Worm (Caenorhabditis elegans) whole organism, L3 larva: ENCODE results near the gene srt-56.

Experiments used
- R02D3.7 ChIP-seq: fragments of 150-350 bp; optimal IDR thresholded peaks from 2 replicates; lab custom pipeline; 2014; ENCODE audit warnings: missing biosample characterization, missing genetic modification characterization
- ama-1 ChIP-seq: fragments of 150-350 bp; optimal IDR thresholded peaks from 2 replicates; lab custom pipeline; 2018
- ceh-16 ChIP-seq: sonication (generic microtip); optimal IDR thresholded peaks from 2 replicates; lab custom pipeline; 2017; ENCODE audit warnings: missing biosample characterization, missing genetic modification characterization
- ceh-28 ChIP-seq: fragments of 150-350 bp; optimal IDR thresholded peaks from 2 replicates; lab custom pipeline; 2014; ENCODE audit warnings: missing biosample characterization, missing genetic modification reagents, missing genetic modification characterization
- ceh-9 ChIP-seq: sonication (generic microtip); optimal IDR thresholded peaks from 2 replicates; lab custom pipeline; 2018; ENCODE audit warnings: missing biosample characterization, missing genetic modification characterization
- daf-12 ChIP-seq: fragments of 150-350 bp; optimal IDR thresholded peaks from 2 replicates; lab custom pipeline; 2014; ENCODE audit warnings: missing biosample characterization, missing genetic modification reagents, missing genetic modification characterization
- egl-27 ChIP-seq: sonication (generic microtip); optimal IDR thresholded peaks from 4 replicates; lab custom pipeline; 2017; ENCODE audit warnings: missing biosample characterization, missing genetic modification reagents, missing genetic modification characterization
- egl-5 ChIP-seq: fragments of 150-350 bp; optimal IDR thresholded peaks from 2 replicates; lab custom pipeline; 2017; ENCODE audit warnings: missing biosample characterization, missing genetic modification reagents, missing genetic modification characterization, inconsistent platforms
- elt-1 ChIP-seq: fragments of 150-350 bp; optimal IDR thresholded peaks from 2 replicates; lab custom pipeline; 2014; ENCODE audit warnings: missing biosample characterization, missing genetic modification characterization
- elt-3 ChIP-seq, 3 experiments: fragments of 150-350 bp in 1 of 3; sonication (generic microtip) in 2 of 3; optimal IDR thresholded peaks; 2 replicates in 2 of 3; 4 replicates in 1 of 3; lab custom pipeline; 2014 to 2017; ENCODE audit warnings: missing biosample characterization in 3 of 3, missing genetic modification characterization in 3 of 3
- eor-1 ChIP-seq, 2 experiments: fragments of 150-350 bp; optimal IDR thresholded peaks; 2 replicates each; lab custom pipeline; 2014 to 2018; ENCODE audit warnings: missing biosample characterization in 2 of 2, missing genetic modification characterization in 2 of 2
- fkh-10 ChIP-seq: sonication (generic microtip); optimal IDR thresholded peaks from 2 replicates; lab custom pipeline; 2017; ENCODE audit warnings: missing biosample characterization, missing genetic modification reagents, missing genetic modification characterization
- fos-1 ChIP-seq: fragments of 150-350 bp; optimal IDR thresholded peaks from 2 replicates; lab custom pipeline; 2014; ENCODE audit warnings: missing biosample characterization, missing genetic modification characterization
- hmg-11 ChIP-seq: sonication (generic microtip); optimal IDR thresholded peaks from 2 replicates; lab custom pipeline; 2016; ENCODE audit warnings: missing genetic modification characterization, missing compliant biosample characterization
- jun-1 ChIP-seq: fragments of 150-350 bp; optimal IDR thresholded peaks from 2 replicates; lab custom pipeline; 2014; ENCODE audit warnings: missing biosample characterization, missing genetic modification reagents, missing genetic modification characterization
- lin-39 ChIP-seq: fragments of 150-350 bp; optimal IDR thresholded peaks from 2 replicates; lab custom pipeline; 2018; ENCODE audit warnings: missing biosample characterization, missing genetic modification reagents, missing genetic modification characterization
- lsy-12 ChIP-seq: sonication (generic microtip); optimal IDR thresholded peaks from 2 replicates; lab custom pipeline; 2016; ENCODE audit warnings: mild to moderate bottlenecking, missing genetic modification characterization, missing compliant biosample characterization
- mdl-1 ChIP-seq: fragments of 150-350 bp; optimal IDR thresholded peaks from 2 replicates; lab custom pipeline; 2014; ENCODE audit warnings: missing biosample characterization, missing genetic modification characterization
- mml-1 ChIP-seq: fragments of 150-350 bp; sonication (generic microtip); optimal IDR thresholded peaks from 3 replicates; lab custom pipeline; 2014; ENCODE audit warnings: missing biosample characterization, missing genetic modification characterization
- nhr-12 ChIP-seq: fragments of 150-350 bp; optimal IDR thresholded peaks from 2 replicates; lab custom pipeline; 2014; ENCODE audit warnings: missing biosample characterization, missing genetic modification characterization
- nhr-237 ChIP-seq: fragments of 150-350 bp; optimal IDR thresholded peaks from 2 replicates; lab custom pipeline; 2014; ENCODE audit warnings: missing biosample characterization, missing genetic modification characterization
- nhr-25 ChIP-seq: sonication (generic microtip); optimal IDR thresholded peaks from 2 replicates; lab custom pipeline; 2017; ENCODE audit warnings: missing biosample characterization, missing genetic modification characterization
- nhr-28 ChIP-seq: fragments of 150-350 bp; optimal IDR thresholded peaks from 2 replicates; lab custom pipeline; 2014; ENCODE audit warnings: missing biosample characterization, missing genetic modification characterization
- nhr-76 ChIP-seq: fragments of 150-350 bp; sonication (generic microtip); optimal IDR thresholded peaks from 5 replicates; lab custom pipeline; 2014; ENCODE audit warnings: missing biosample characterization, missing genetic modification characterization
- pha-4 ChIP-seq: fragments of 150-350 bp; optimal IDR thresholded peaks from 2 replicates; lab custom pipeline; 2014; ENCODE audit warnings: missing biosample characterization, missing genetic modification reagents, missing genetic modification characterization
- sea-2 ChIP-seq: fragments of 150-350 bp; sonication (generic microtip); optimal IDR thresholded peaks from 4 replicates; lab custom pipeline; 2014; ENCODE audit warnings: missing biosample characterization, missing genetic modification reagents, missing genetic modification characterization
- skn-1 ChIP-seq: fragments of 150-350 bp; optimal IDR thresholded peaks from 2 replicates; lab custom pipeline; 2014; ENCODE audit warnings: missing biosample characterization, missing genetic modification characterization
- snpc-4 ChIP-seq: fragments of 150-350 bp; optimal IDR thresholded peaks from 2 replicates; lab custom pipeline; 2014; ENCODE audit warnings: missing biosample characterization, missing genetic modification characterization
- tbx-2 ChIP-seq: sonication (generic microtip); optimal IDR thresholded peaks from 2 replicates; lab custom pipeline; 2016; ENCODE audit warnings: mild to moderate bottlenecking, missing genetic modification characterization, missing compliant biosample characterization
- unc-39 ChIP-seq: sonication (generic microtip); optimal IDR thresholded peaks from 4 replicates; lab custom pipeline; 2017; ENCODE audit warnings: missing biosample characterization, missing genetic modification characterization
- unc-62 ChIP-seq: fragments of 150-350 bp; sonication (generic microtip); optimal IDR thresholded peaks from 4 replicates; lab custom pipeline; 2014; ENCODE audit warnings: missing biosample characterization, missing genetic modification reagents, missing genetic modification characterization
- zag-1 ChIP-seq: fragments of 150-350 bp; optimal IDR thresholded peaks from 2 replicates; lab custom pipeline; 2014; ENCODE audit warnings: missing biosample characterization, missing genetic modification characterization
- ztf-11 ChIP-seq: fragments of 150-350 bp; optimal IDR thresholded peaks from 2 replicates; lab custom pipeline; 2014; ENCODE audit warnings: missing biosample characterization, missing genetic modification characterization

srt-56 gene

DNA sequence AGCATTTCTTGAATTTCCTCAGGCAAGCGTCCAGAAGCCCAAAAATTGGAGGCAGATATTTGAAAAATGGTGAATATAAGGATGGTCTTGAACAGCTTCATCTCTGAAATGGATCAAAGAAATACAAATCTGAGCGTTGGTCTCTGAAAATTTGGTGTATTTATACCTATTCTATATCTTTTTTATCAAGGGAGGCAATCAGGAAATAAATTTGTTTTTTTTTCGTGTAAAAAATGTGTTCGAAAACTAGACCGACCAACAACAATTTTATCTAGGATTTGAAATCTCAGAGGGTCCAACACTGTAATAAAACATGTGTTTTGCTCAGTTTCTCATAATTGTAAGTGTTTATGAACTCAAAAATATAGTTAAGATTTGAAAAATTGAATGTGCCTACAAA, at the start of gene srt-56:
Gene srt-56, minus strand, starts transcription at position 101 of the 400 bp plus-strand sequence.
- TF ChIP-seq ama-1 = no peak
- no peak for TF ChIP-seq nhr-28 (tag; lab: Kevin White, UChicago)
- no peak for TF ChIP-seq hmg-11 (tag; lab: Kevin White, UChicago)
- TF ChIP-seq, all 47 proteins: peak for 0

DNA sequence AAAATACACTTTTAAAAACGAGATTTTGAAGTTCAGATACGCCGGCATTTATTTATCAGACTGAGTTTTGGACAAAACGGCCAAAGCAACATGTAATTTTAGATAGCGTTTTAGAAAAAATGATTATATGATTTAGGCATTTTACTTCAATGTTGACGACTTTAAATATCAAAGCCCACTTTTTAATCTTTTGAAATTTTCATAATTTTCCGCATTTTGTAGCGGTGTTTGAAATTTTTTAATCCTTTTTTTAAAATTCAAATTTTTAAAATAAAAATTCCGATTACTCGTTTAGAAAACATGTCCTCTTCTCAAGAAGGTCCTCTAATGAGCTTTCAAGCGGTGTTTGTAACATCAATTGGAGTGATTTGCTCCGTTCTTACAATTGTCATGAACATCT, 48.2 kb upstream of the srt-56 start, which contains the start of gene srbc-6:
Gene srbc-6, plus strand, starts transcription at position 301 of the 400 bp plus-strand sequence.
- TF ChIP-seq ceh-28 (tag; lab: Kevin White, UChicago) = no peak
- TF ChIP-seq unc-39 = no peak
- TF ChIP-seq jun-1 (tag; lab: Kevin White, UChicago) = no peak

DNA sequence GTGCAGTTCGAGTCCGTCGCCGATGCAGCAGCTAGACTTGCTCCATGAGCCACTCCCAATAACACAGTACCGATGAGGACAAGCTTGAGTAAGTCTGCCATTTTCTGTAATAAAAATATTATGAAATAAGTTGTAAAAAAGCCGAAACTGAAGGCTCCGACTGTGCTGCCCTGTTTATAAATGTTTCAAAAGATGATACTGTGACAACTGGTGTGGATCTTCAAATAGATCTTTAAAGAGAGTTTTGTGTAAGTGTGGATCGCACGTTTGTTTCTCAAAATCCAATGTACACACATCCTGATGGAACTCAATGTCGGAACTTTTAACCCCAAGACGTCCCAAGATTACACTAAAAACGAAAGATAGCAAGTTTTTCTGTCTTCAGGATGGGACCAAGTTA, 47.0 kb upstream of the srt-56 start, which contains the start of gene C36C5.15:
Gene C36C5.15, minus strand, starts transcription at position 101 of the 400 bp plus-strand sequence.
- TF ChIP-seq egl-27 (no peak), eor-1 (tag; optimal IDR thresholded peaks at IDR 0.05; lab: Kevin White, UChicago) (no peak), nhr-76 (no peak), nhr-25 (no peak), skn-1 (tag; lab: Kevin White, UChicago) (no peak), daf-12 (tag; lab: Kevin White, UChicago) (no peak), fkh-10 (GFP tag; lab: Kevin White, UChicago) (no peak), ztf-11 (tag; lab: Kevin White, UChicago) (no peak), unc-62 (GFP tag; lab: Kevin White, UChicago) (no peak), sea-2 (GFP tag; lab: Kevin White, UChicago) (no peak), egl-5 (tag; lab: Kevin White, UChicago) (no peak), mml-1 (tag; lab: Kevin White, UChicago) (no peak), snpc-4 (no peak), ceh-16 (no peak), ceh-9 (tag; lab: Kevin White, UChicago) (no peak), hmg-11 (tag; lab: Kevin White, UChicago) (no peak), lsy-12 (tag; lab: Kevin White, UChicago) (no peak)

DNA sequence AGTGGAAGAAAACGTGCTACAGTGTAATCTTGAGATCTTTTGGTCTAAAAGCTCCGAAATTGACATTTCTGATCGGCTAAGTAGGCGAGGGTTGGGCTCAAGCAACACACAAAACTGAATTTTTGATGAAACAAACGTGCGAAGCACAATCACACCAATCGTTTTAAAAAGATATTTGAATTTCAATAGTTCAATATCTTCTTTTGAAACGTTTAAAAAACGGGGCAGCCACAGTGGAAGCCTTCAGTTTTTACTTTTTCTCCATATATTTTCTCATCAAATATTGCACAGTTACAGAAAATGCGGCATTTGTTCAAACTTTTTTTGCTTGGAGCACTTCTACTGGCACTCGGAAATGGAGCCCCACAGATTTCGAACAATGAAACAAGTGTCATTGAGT, 44.6 kb upstream of the srt-56 start, which contains the start of gene C36C5.4:
Gene C36C5.4, plus strand, starts transcription at position 301 of the 400 bp plus-strand sequence.
- TF ChIP-seq fos-1 (tag; lab: Kevin White, UChicago) (no peak), mdl-1 (tag; lab: Kevin White, UChicago) (no peak), elt-3 (tag; optimal IDR thresholded peaks at IDR 0.05; lab: Kevin White, UChicago) (no peak), nhr-76 (no peak), eor-1 (tag; optimal IDR thresholded peaks at IDR 0.05; lab: Kevin White, UChicago) (no peak), unc-39 (no peak), mml-1 (tag; lab: Kevin White, UChicago) (no peak), zag-1 (tag; lab: Kevin White, UChicago) (no peak), lin-39 (tag; lab: Kevin White, UChicago) (no peak), snpc-4 (no peak), nhr-12 (tag; lab: Kevin White, UChicago) (no peak), ztf-11 (tag; lab: Kevin White, UChicago) (no peak), egl-5 (tag; lab: Kevin White, UChicago) (no peak), tbx-2 (tag; lab: Kevin White, UChicago) (no peak), R02D3.7 (tag; lab: Kevin White, UChicago) (no peak), elt-1 (tag; lab: Kevin White, UChicago) (no peak), daf-12 (tag; lab: Kevin White, UChicago) (no peak)

DNA sequence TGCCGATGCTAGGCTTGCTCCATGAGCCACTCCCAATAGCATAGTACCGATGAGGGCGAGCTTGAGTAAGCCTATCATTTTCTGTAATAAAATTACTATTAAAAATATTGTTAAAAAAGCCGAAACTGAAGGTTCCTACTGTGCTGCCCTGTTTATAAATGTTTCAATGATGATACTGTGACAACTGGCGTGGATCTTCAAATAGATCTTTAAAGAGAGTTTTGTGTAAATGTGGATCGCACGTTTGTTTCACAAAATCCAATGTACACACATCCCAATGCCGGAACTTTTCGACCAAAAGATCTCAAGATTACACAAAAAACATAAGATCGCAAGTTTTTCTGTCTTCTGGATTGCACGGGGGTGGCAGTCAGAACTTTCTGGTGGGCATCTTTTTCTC, 43.8 kb upstream of the srt-56 start, which contains the start of gene C36C5.14:
Gene C36C5.14, minus strand, starts transcription at position 101 of the 400 bp plus-strand sequence.
- TF ChIP-seq daf-12 (tag; lab: Kevin White, UChicago) = no peak
- TF ChIP-seq zag-1 (tag; lab: Kevin White, UChicago) = no peak
- no peak for TF ChIP-seq nhr-237
- no peak for TF ChIP-seq ceh-16
- TF ChIP-seq sea-2 (GFP tag; lab: Kevin White, UChicago) = no peak
- TF ChIP-seq lin-39 (tag; lab: Kevin White, UChicago) = no peak
- no peak for TF ChIP-seq mml-1 (tag; lab: Kevin White, UChicago)
- TF ChIP-seq skn-1 (tag; lab: Kevin White, UChicago) = no peak
- no peak for TF ChIP-seq nhr-76
- no peak for TF ChIP-seq pha-4 (tag; lab: Kevin White, UChicago)
- no peak for TF ChIP-seq nhr-25
- TF ChIP-seq nhr-12 (tag; lab: Kevin White, UChicago) = no peak
- TF ChIP-seq unc-62 (GFP tag; lab: Kevin White, UChicago) = no peak
- TF ChIP-seq snpc-4 = no peak
- no peak for TF ChIP-seq ama-1
